Fruit fly (Drosophila melanogaster) whole organism, embryonic: ENCODE results near the gene spz3.

Experiments used
- Adf1 ChIP-seq: fragments of 200-800 bp; sonication (Bioruptor generic); IDR thresholded peaks from 2 replicates; pipeline ENCODE4 v1.3.6; 2022; ENCODE audit warnings: missing biosample characterization, missing genetic modification characterization
- CG12104 ChIP-seq: fragments of 200-800 bp; sonication (Bioruptor generic); optimal IDR thresholded peaks from 3 replicates; lab custom pipeline; 2016; ENCODE audit warnings: missing biosample characterization, missing genetic modification characterization
- CG12659 ChIP-seq: fragments of 200-800 bp; sonication (Bioruptor generic); optimal IDR thresholded peaks from 3 replicates; lab custom pipeline; 2017; ENCODE audit warnings: mild to moderate bottlenecking, missing biosample characterization, missing genetic modification reagents, missing genetic modification characterization
- CG13894 ChIP-seq: fragments of 200-800 bp; sonication (Bioruptor generic); optimal IDR thresholded peaks from 3 replicates; lab custom pipeline; 2018; ENCODE audit warnings: missing biosample characterization, mild to moderate bottlenecking, missing genetic modification characterization, moderate library complexity
- CG17328 ChIP-seq: fragments of 200-800 bp; sonication (Bioruptor generic); IDR thresholded peaks from 2 replicates; pipeline ENCODE4 v1.3.6; 2022; ENCODE audit warnings: missing biosample characterization, missing genetic modification characterization
- CG17359 ChIP-seq: fragments of 200-800 bp; sonication (Bioruptor generic); optimal IDR thresholded peaks from 3 replicates; lab custom pipeline; 2018; ENCODE audit warnings: missing biosample characterization, mild to moderate bottlenecking, missing genetic modification characterization, moderate library complexity
- CG31388 ChIP-seq: fragments of 200-800 bp; sonication (Bioruptor generic); optimal IDR thresholded peaks from 2 replicates; lab custom pipeline; 2016; ENCODE audit warnings: missing biosample characterization, missing genetic modification characterization
- CG32772 ChIP-seq: fragments of 200-800 bp; sonication (Bioruptor generic); IDR thresholded peaks from 2 replicates; pipeline ENCODE4 v1.3.6; 2022; ENCODE audit warnings: missing biosample characterization, missing genetic modification characterization
- CG34422 ChIP-seq: fragments of 200-800 bp; sonication (Bioruptor generic); IDR thresholded peaks from 3 replicates; pipeline ENCODE4 v1.3.6; 2022; ENCODE audit warnings: missing biosample characterization, missing genetic modification characterization
- CG6854 ChIP-seq: fragments of 200-800 bp; sonication (Bioruptor generic); optimal IDR thresholded peaks from 3 replicates; lab custom pipeline; 2017; ENCODE audit warnings: missing biosample characterization, mild to moderate bottlenecking, missing genetic modification characterization
- CG7556 ChIP-seq: fragments of 200-800 bp; sonication (Bioruptor generic); optimal IDR thresholded peaks from 2 replicates; lab custom pipeline; 2017; ENCODE audit warnings: missing biosample characterization, mild to moderate bottlenecking, missing genetic modification characterization
- CG7839 ChIP-seq: fragments of 200-800 bp; sonication (Bioruptor generic); optimal IDR thresholded peaks from 3 replicates; lab custom pipeline; 2018; ENCODE audit warnings: missing biosample characterization, mild to moderate bottlenecking, missing genetic modification characterization, moderate library complexity
- CG8388 ChIP-seq: fragments of 200-800 bp; sonication (Bioruptor generic); optimal IDR thresholded peaks from 2 replicates; lab custom pipeline; 2019; ENCODE audit warnings: missing biosample characterization, mild to moderate bottlenecking, missing genetic modification characterization, moderate library complexity
- Dad ChIP-seq: fragments of 200-800 bp; sonication (Bioruptor generic); optimal IDR thresholded peaks from 3 replicates; lab custom pipeline; 2016; ENCODE audit warnings: missing biosample characterization, missing genetic modification characterization
- Dbx ChIP-seq: fragments of 200-800 bp; sonication (Bioruptor generic); IDR thresholded peaks from 3 replicates; pipeline ENCODE4 v1.3.6; 2022; ENCODE audit warnings: missing biosample characterization, missing genetic modification characterization
- Deaf1 ChIP-seq: fragments of 200-800 bp; optimal IDR thresholded peaks from 3 replicates; lab custom pipeline; 2019; ENCODE audit warnings: missing biosample characterization, mild to moderate bottlenecking, missing genetic modification characterization, moderate library complexity
- Fer1 ChIP-seq: fragments of 200-800 bp; sonication (Bioruptor generic); optimal IDR thresholded peaks from 2 replicates; lab custom pipeline; 2017; ENCODE audit warnings: missing biosample characterization, mild to moderate bottlenecking, missing genetic modification characterization
- Fer2 ChIP-seq: fragments of 200-800 bp; sonication (Bioruptor generic); optimal IDR thresholded peaks from 2 replicates; lab custom pipeline; 2018; ENCODE audit warnings: missing biosample characterization, mild to moderate bottlenecking, missing genetic modification characterization, moderate library complexity
- H2.0 ChIP-seq: fragments of 200-800 bp; sonication (Bioruptor generic); IDR thresholded peaks from 2 replicates; pipeline ENCODE4 v1.3.6; 2022; ENCODE audit warnings: missing biosample characterization, missing genetic modification characterization
- HLH3B ChIP-seq: fragments of 200-800 bp; sonication (Bioruptor generic); IDR thresholded peaks from 2 replicates; pipeline ENCODE4 v1.3.6; 2022; ENCODE audit warnings: missing biosample characterization, missing genetic modification characterization
- Hey ChIP-seq: fragments of 200-800 bp; sonication (Bioruptor generic); optimal IDR thresholded peaks from 3 replicates; lab custom pipeline; 2018; ENCODE audit warnings: missing biosample characterization, mild to moderate bottlenecking, missing genetic modification characterization
- Hr3 ChIP-seq: fragments of 200-800 bp; sonication (Bioruptor generic); optimal IDR thresholded peaks from 3 replicates; lab custom pipeline; 2016; ENCODE audit warnings: missing biosample characterization, missing genetic modification characterization
- Med ChIP-seq: fragments of 200-800 bp; sonication (Bioruptor generic); peaks from one replicate; lab custom pipeline; 2016; ENCODE audit warnings: missing biosample characterization, missing genetic modification characterization, mild to moderate bottlenecking, inconsistent platforms, moderate library complexity
- Meics ChIP-seq: fragments of 200-800 bp; sonication (Bioruptor generic); optimal IDR thresholded peaks from 2 replicates; lab custom pipeline; 2017; ENCODE audit warnings: missing biosample characterization, mild to moderate bottlenecking, missing genetic modification characterization
- NK7.1 ChIP-seq: fragments of 200-800 bp; sonication (Bioruptor generic); optimal IDR thresholded peaks from 3 replicates; lab custom pipeline; 2016; ENCODE audit warnings: missing biosample characterization, missing genetic modification characterization
- PHDP ChIP-seq: fragments of 200-800 bp; sonication (Bioruptor generic); optimal IDR thresholded peaks from 3 replicates; lab custom pipeline; 2018; ENCODE audit warnings: missing biosample characterization, mild to moderate bottlenecking, missing genetic modification characterization, moderate library complexity
- Ptx1 ChIP-seq: fragments of 200-800 bp; sonication (Bioruptor generic); IDR thresholded peaks from 2 replicates; pipeline ENCODE4 v1.3.6; 2022; ENCODE audit warnings: missing biosample characterization, missing genetic modification characterization
- Sox102F ChIP-seq: fragments of 200-800 bp; sonication (Bioruptor generic); optimal IDR thresholded peaks from 2 replicates; lab custom pipeline; 2018; ENCODE audit warnings: missing biosample characterization, mild to moderate bottlenecking, missing genetic modification characterization, moderate library complexity
- abd-A ChIP-seq: fragments of 200-800 bp; sonication (Bioruptor generic); optimal IDR thresholded peaks from 3 replicates; lab custom pipeline; 2019; ENCODE audit warnings: missing biosample characterization, mild to moderate bottlenecking, missing genetic modification characterization, moderate library complexity
- ara ChIP-seq: fragments of 200-800 bp; sonication (Bioruptor generic); IDR thresholded peaks from 2 replicates; pipeline ENCODE4 v1.3.6; 2022; ENCODE audit warnings: missing biosample characterization, missing genetic modification characterization
- az2 ChIP-seq: fragments of 200-800 bp; sonication (Bioruptor generic); optimal IDR thresholded peaks from 3 replicates; lab custom pipeline; 2016; ENCODE audit warnings: missing biosample characterization, missing genetic modification characterization
- bowl ChIP-seq: fragments of 200-800 bp; sonication (Bioruptor generic); IDR thresholded peaks from 2 replicates; pipeline ENCODE4 v1.3.6; 2022; ENCODE audit warnings: missing biosample characterization, missing genetic modification characterization
- bsh ChIP-seq, 2 experiments: fragments of 200-800 bp; sonication (Bioruptor generic); optimal IDR thresholded peaks; 2 replicates each; lab custom pipeline; 2017 to 2018; ENCODE audit warnings: mild to moderate bottlenecking in 2 of 2, missing biosample characterization in 2 of 2, missing genetic modification characterization in 2 of 2, moderate library complexity in 1 of 2
- da ChIP-seq: fragments of 200-800 bp; sonication (Bioruptor generic); optimal IDR thresholded peaks from 2 replicates; lab custom pipeline; 2016; ENCODE audit warnings: missing biosample characterization, missing genetic modification characterization
- gem ChIP-seq: fragments of 200-800 bp; sonication (Bioruptor generic); optimal IDR thresholded peaks from 2 replicates; lab custom pipeline; 2019; ENCODE audit warnings: missing biosample characterization, mild to moderate bottlenecking, missing genetic modification characterization, moderate library complexity
- hkb ChIP-seq, 2 experiments: fragments of 200-800 bp in 1 of 2; fragments of >200 bp in 1 of 2; sonication (Bioruptor generic) in 1 of 2; IDR thresholded peaks in 1 of 2; optimal IDR thresholded peaks in 1 of 2; 2 replicates each; pipeline versions ENCODE4 v1.3.6 to Lab custom; 2017 to 2022; ENCODE audit warnings: missing biosample characterization in 1 of 2, missing genetic modification characterization in 1 of 2
- ind ChIP-seq: fragments of 200-800 bp; sonication (Bioruptor generic); optimal IDR thresholded peaks from 3 replicates; lab custom pipeline; 2016; ENCODE audit warnings: missing biosample characterization, missing genetic modification characterization
- klu ChIP-seq: fragments of 200-800 bp; sonication (Bioruptor generic); IDR thresholded peaks from 2 replicates; pipeline ENCODE4 v1.3.6; 2022; ENCODE audit warnings: missing biosample characterization, missing genetic modification characterization
- lab ChIP-seq: fragments of 200-800 bp; sonication (Bioruptor generic); optimal IDR thresholded peaks from 3 replicates; lab custom pipeline; 2017; ENCODE audit warnings: missing biosample characterization, missing genetic modification characterization, mild to moderate bottlenecking, moderate library complexity, missing genetic modification reagents
- pan ChIP-seq, 4 experiments: fragments of >200 bp in 3 of 4; fragments of 200-800 bp in 1 of 4; sonication (Bioruptor generic) in 1 of 4; optimal IDR thresholded peaks in 3 of 4; IDR thresholded peaks in 1 of 4; 2 replicates each; pipeline versions ENCODE4 v1.3.6 to Lab custom; 2017 to 2022; ENCODE audit warnings: missing biosample characterization in 2 of 4, missing genetic modification characterization in 2 of 4, mixed read lengths in 1 of 4
- phol ChIP-seq: fragments of 200-800 bp; sonication (Bioruptor generic); optimal IDR thresholded peaks from 3 replicates; lab custom pipeline; 2018; ENCODE audit warnings: missing biosample characterization, mild to moderate bottlenecking, missing genetic modification characterization, moderate library complexity
- ranshi ChIP-seq: fragments of 200-800 bp; sonication (Bioruptor generic); IDR thresholded peaks from 2 replicates; pipeline ENCODE4 v1.3.6; 2022; ENCODE audit warnings: missing biosample characterization, missing genetic modification characterization
- row ChIP-seq: fragments of 200-800 bp; sonication (Bioruptor generic); IDR thresholded peaks from 3 replicates; pipeline ENCODE4 v1.3.6; 2022; ENCODE audit warnings: missing biosample characterization, missing genetic modification characterization
- sim ChIP-seq: fragments of 200-800 bp; sonication (Bioruptor generic); IDR thresholded peaks from 2 replicates; pipeline ENCODE4 v1.3.6; 2022; ENCODE audit warnings: missing biosample characterization, missing genetic modification characterization
- sisA ChIP-seq: fragments of 200-800 bp; sonication (Bioruptor generic); IDR thresholded peaks from 2 replicates; pipeline ENCODE4 v1.3.6; 2022; ENCODE audit warnings: missing biosample characterization, missing genetic modification characterization
- slbo ChIP-seq: fragments of 200-800 bp; sonication (Bioruptor generic); IDR thresholded peaks from 2 replicates; pipeline ENCODE4 v1.3.6; 2022; ENCODE audit warnings: missing biosample characterization, missing genetic modification characterization
- so ChIP-seq: fragments of 200-800 bp; sonication (Bioruptor generic); IDR thresholded peaks from 3 replicates; pipeline ENCODE4 v1.3.6; 2022; ENCODE audit warnings: missing biosample characterization, missing genetic modification characterization
- wek ChIP-seq: fragments of 200-800 bp; sonication (Bioruptor generic); optimal IDR thresholded peaks from 3 replicates; lab custom pipeline; 2018; ENCODE audit warnings: missing biosample characterization, mild to moderate bottlenecking, missing genetic modification characterization, moderate library complexity

spz3 gene

dm6 chr2L:7850406-7850805, 28.9 kb downstream of the spz3 start:
- no peak for TF ChIP-seq CG6854 (GFP tag; lab: Kevin White, UChicago)
- peak; percentile 41 for TF ChIP-seq CG13894 (tag; lab: Kevin White, UChicago)
- no peak for TF ChIP-seq CG7839 (tag; lab: Kevin White, UChicago)
- TF ChIP-seq bowl = no peak
- no peak for TF ChIP-seq Adf1
- peak; percentile 49 for TF ChIP-seq Hey (tag; lab: Kevin White, UChicago)
- TF ChIP-seq Med = peak; percentile 61
- TF ChIP-seq abd-A (tag; lab: Kevin White, UChicago) = peak; percentile 94

- peak; percentile 7 for TF ChIP-seq az2 (GFP tag; lab: Kevin White, UChicago)
- TF ChIP-seq NK7.1 = no peak
- 0 out of 3 replicates have a peak, but pooled peaks have one; percentile 37 for TF ChIP-seq CG34422 (GFP tag; lab: Robert Waterston, UW)
- TF ChIP-seq Ptx1 (GFP tag; lab: Robert Waterston, UW) = peak; percentile 42
- peak; percentile 39 for TF ChIP-seq PHDP (tag; lab: Kevin White, UChicago)
- peak; percentile 57 for TF ChIP-seq HLH3B (GFP tag; lab: Robert Waterston, UW)
- no peak for TF ChIP-seq pan (optimal IDR thresholded peaks at IDR 0.05; lab: Kevin White, UChicago)
- peak in 1 of 2 experiments; percentile 45 for TF ChIP-seq pan (GFP tag; optimal IDR thresholded peaks at IDR 0.05 in 1 of 2, IDR thresholded peaks at IDR 0.05 in 1 of 2)
- no peak for TF ChIP-seq Fer2 (tag; lab: Kevin White, UChicago)
- TF ChIP-seq bsh (GFP tag; optimal IDR thresholded peaks at IDR 0.05; lab: Kevin White, UChicago) = peak in 1 of 2 experiments; percentile 61
- peak; percentile 6 for TF ChIP-seq CG12659 (GFP tag; lab: Kevin White, UChicago)
- peak; percentile 20 for TF ChIP-seq Hr3 (GFP tag; lab: Kevin White, UChicago)
- peak; percentile 54 for TF ChIP-seq Sox102F (GFP tag; lab: Kevin White, UChicago)
- peak; percentile 61 for TF ChIP-seq lab (GFP tag; lab: Kevin White, UChicago)
- TF ChIP-seq H2.0 (GFP tag; lab: Robert Waterston, UW) = no peak
- TF ChIP-seq CG31388 (GFP tag; lab: Kevin White, UChicago) = no peak
- TF ChIP-seq slbo = peak; percentile 57
- no peak for TF ChIP-seq sim (GFP tag; lab: Robert Waterston, UW)
- TF ChIP-seq klu = 0 out of 2 replicates have a peak, but pooled peaks have one; percentile 10
- no peak for TF ChIP-seq ara (GFP tag; lab: Robert Waterston, UW)
- TF ChIP-seq ranshi (GFP tag; lab: Robert Waterston, UW) = peak; percentile 49; the same call in 1 of the 2 replicates
- TF ChIP-seq sisA (GFP tag; lab: Robert Waterston, UW) = peak; percentile 36; the same call in 1 of the 2 replicates
- peak; percentile 10 for TF ChIP-seq ind (GFP tag; lab: Kevin White, UChicago)
- TF ChIP-seq CG7556 (GFP tag; lab: Kevin White, UChicago) = peak; percentile 41
- TF ChIP-seq Dbx (GFP tag; lab: Robert Waterston, UW) = peak; percentile 64; the same call in 2 of the 3 replicates
- peak; percentile 71 for TF ChIP-seq row
- TF ChIP-seq gem (tag; lab: Kevin White, UChicago) = peak; percentile 52
- no peak for TF ChIP-seq da
- no peak for TF ChIP-seq CG12104 (GFP tag; lab: Kevin White, UChicago)
- TF ChIP-seq CG8388 (GFP tag; lab: Kevin White, UChicago) = peak; percentile 36
- no peak for TF ChIP-seq wek
- TF ChIP-seq so = 0 out of 3 replicates have a peak, but pooled peaks have one; percentile 50
- TF ChIP-seq Meics = peak; percentile 11
- peak; percentile 59 for TF ChIP-seq Fer1 (GFP tag; lab: Kevin White, UChicago)
- 0 out of 2 replicates have a peak, but pooled peaks have one; percentile 19 for TF ChIP-seq CG32772 (GFP tag; lab: Robert Waterston, UW)
- TF ChIP-seq Dad (GFP tag; lab: Kevin White, UChicago) = no peak
- no peak for TF ChIP-seq Deaf1
- TF ChIP-seq CG17359 = peak; percentile 43
- TF ChIP-seq CG17328 (GFP tag; lab: Robert Waterston, UW) = 0 out of 2 replicates have a peak, but pooled peaks have one; percentile 32
- TF ChIP-seq phol = peak; percentile 4
- no peak for TF ChIP-seq hkb (optimal IDR thresholded peaks at IDR 0.05; lab: Kevin White, UChicago)
- peak; percentile 39; the same call in 1 of the 2 replicates for TF ChIP-seq hkb (GFP tag; IDR thresholded peaks at IDR 0.05; lab: Robert Waterston, UW)
Observed at dm6 chr2L:7849472-7849871, 29.9 kb downstream of the spz3 start.
